Worm (Caenorhabditis elegans) whole organism, mixed stage, embryonic: ENCODE results near the gene ucr-1.

ENCODE experiments used
- elt-3 ChIP-seq: fragments of 150-350 bp; optimal IDR thresholded peaks from 2 replicates; lab custom pipeline; 2014; ENCODE audit warnings: missing biosample characterization, missing genetic modification characterization
- lin-13 ChIP-seq: fragments of 150-350 bp; optimal IDR thresholded peaks from 2 replicates; lab custom pipeline; 2014; ENCODE audit warnings: missing biosample characterization, missing genetic modification characterization
- lsy-2 ChIP-seq: fragments of 150-350 bp; optimal IDR thresholded peaks from 2 replicates; lab custom pipeline; 2014; ENCODE audit warnings: missing biosample characterization, missing genetic modification characterization
- nhr-12 ChIP-seq: fragments of 150-350 bp; optimal IDR thresholded peaks from 2 replicates; lab custom pipeline; 2014; ENCODE audit warnings: missing biosample characterization, missing genetic modification characterization
- nhr-2 ChIP-seq: fragments of 150-350 bp; optimal IDR thresholded peaks from 2 replicates; lab custom pipeline; 2014; ENCODE audit warnings: missing biosample characterization, missing genetic modification characterization
- nhr-237 ChIP-seq: fragments of 150-350 bp; optimal IDR thresholded peaks from 2 replicates; lab custom pipeline; 2014; ENCODE audit warnings: missing biosample characterization, missing genetic modification characterization
- nhr-76 ChIP-seq: sonication (generic microtip); optimal IDR thresholded peaks from 2 replicates; lab custom pipeline; 2017; ENCODE audit warnings: missing biosample characterization, missing genetic modification characterization
- sptf-1 ChIP-seq: sonication (generic microtip); optimal IDR thresholded peaks from 2 replicates; lab custom pipeline; 2017; ENCODE audit warnings: mild to moderate bottlenecking, missing genetic modification characterization, moderate library complexity, missing compliant biosample characterization
- unc-39 ChIP-seq: fragments of 150-350 bp; optimal IDR thresholded peaks from 2 replicates; lab custom pipeline; 2014; ENCODE audit warnings: missing biosample characterization, missing genetic modification characterization
- unc-62 ChIP-seq: fragments of 150-350 bp; optimal IDR thresholded peaks from 2 replicates; lab custom pipeline; 2014; ENCODE audit warnings: missing biosample characterization, missing genetic modification reagents, missing genetic modification characterization

DNA sequence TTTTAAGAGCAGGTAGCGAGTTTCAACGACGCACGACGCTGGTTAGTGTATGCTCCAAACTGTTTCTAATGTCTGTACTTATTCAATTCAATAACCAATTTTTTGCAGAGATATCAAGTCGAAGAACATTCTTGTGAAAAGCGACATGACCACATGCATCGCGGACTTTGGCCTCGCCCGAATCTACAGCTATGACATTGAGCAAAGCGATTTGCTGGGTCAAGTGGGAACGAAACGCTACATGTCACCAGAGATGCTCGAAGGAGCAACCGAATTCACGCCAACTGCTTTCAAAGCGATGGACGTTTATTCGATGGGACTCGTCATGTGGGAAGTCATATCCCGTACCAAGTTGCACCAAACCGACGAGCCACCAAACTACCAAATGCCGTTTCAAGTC, 38.4 kb downstream of the ucr-1 start:
- TF ChIP-seq lsy-2 (tag; lab: Kevin White, UChicago) (no peak), nhr-12 (tag; lab: Kevin White, UChicago) (no peak), sptf-1 (tag; lab: Kevin White, UChicago) (no peak), nhr-76 (tag; lab: Kevin White, UChicago) (no peak), unc-62 (GFP tag; lab: Kevin White, UChicago) (no peak), unc-39 (tag; lab: Kevin White, UChicago) (no peak), nhr-237 (tag; lab: Kevin White, UChicago) (no peak), elt-3 (no peak), lin-13 (tag; lab: Kevin White, UChicago) (no peak), nhr-2 (no peak)
